Worm (Caenorhabditis elegans) whole organism, L3 larva: ENCODE results near the gene lpr-3.

ENCODE experiments used
- aly-2 ChIP-seq: fragments of 150-350 bp; optimal IDR thresholded peaks from 2 replicates; lab custom pipeline; 2014; ENCODE audit warnings: missing biosample characterization, missing genetic modification characterization
- ama-1 ChIP-seq: fragments of 150-350 bp; optimal IDR thresholded peaks from 2 replicates; lab custom pipeline; 2018
- nhr-11 ChIP-seq: fragments of 150-350 bp; optimal IDR thresholded peaks from 2 replicates; lab custom pipeline; 2014; ENCODE audit warnings: missing biosample characterization, missing genetic modification characterization
- nhr-23 ChIP-seq: fragments of 150-350 bp; optimal IDR thresholded peaks from 2 replicates; lab custom pipeline; 2014; ENCODE audit warnings: missing biosample characterization, missing genetic modification reagents, missing genetic modification characterization
- nhr-25 ChIP-seq: sonication (generic microtip); optimal IDR thresholded peaks from 2 replicates; lab custom pipeline; 2017; ENCODE audit warnings: missing biosample characterization, missing genetic modification characterization
- skn-1 ChIP-seq: fragments of 150-350 bp; optimal IDR thresholded peaks from 2 replicates; lab custom pipeline; 2014; ENCODE audit warnings: missing biosample characterization, missing genetic modification characterization
- snpc-4 ChIP-seq: fragments of 150-350 bp; optimal IDR thresholded peaks from 2 replicates; lab custom pipeline; 2014; ENCODE audit warnings: missing biosample characterization, missing genetic modification characterization
- ztf-4 ChIP-seq: fragments of 150-350 bp; optimal IDR thresholded peaks from 2 replicates; lab custom pipeline; 2014; ENCODE audit warnings: missing biosample characterization, missing genetic modification characterization

ce11 chrX:11032412-11032811 lies 24.8 kb upstream of the lpr-3 start:
- TF ChIP-seq ama-1 (no peak), ztf-4 (tag; lab: Kevin White, UChicago) (no peak), nhr-25 (tag; lab: Kevin White, UChicago) (no peak), nhr-11 (tag; lab: Kevin White, UChicago) (no peak), snpc-4 (tag; lab: Kevin White, UChicago) (no peak), skn-1 (tag; lab: Kevin White, UChicago) (no peak), aly-2 (tag; lab: Kevin White, UChicago) (no peak), nhr-23 (tag; lab: Kevin White, UChicago) (no peak)
